Worm (Caenorhabditis elegans) whole organism, mixed stage, embryonic: ENCODE measurements around the gene vem-1.

ENCODE experiments used
- blmp-1 ChIP-seq: fragments of 150-350 bp; optimal IDR thresholded peaks from 2 replicates; lab custom pipeline; 2014; ENCODE audit warnings: missing biosample characterization, missing genetic modification characterization
- ceh-43 ChIP-seq: fragments of 200-800 bp; sonication (Bioruptor generic); optimal IDR thresholded peaks from 2 replicates; lab custom pipeline; 2018; ENCODE audit warnings: mild to moderate bottlenecking, missing genetic modification characterization, moderate library complexity, missing compliant biosample characterization
- ceh-83 ChIP-seq: fragments of 200-800 bp; sonication (Bioruptor generic); optimal IDR thresholded peaks from 2 replicates; lab custom pipeline; 2018; ENCODE audit warnings: mild to moderate bottlenecking, missing genetic modification characterization, missing compliant biosample characterization
- cnd-1 ChIP-seq: fragments of 200-800 bp; sonication (Bioruptor generic); optimal IDR thresholded peaks from 2 replicates; lab custom pipeline; 2018; ENCODE audit warnings: mild to moderate bottlenecking, missing genetic modification characterization, missing compliant biosample characterization
- drap-1 ChIP-seq: fragments of 200-800 bp; sonication (Bioruptor generic); optimal IDR thresholded peaks from 3 replicates; lab custom pipeline; 2018; ENCODE audit warnings: mild to moderate bottlenecking, missing genetic modification characterization, missing compliant biosample characterization
- ham-2 ChIP-seq: fragments of 200-800 bp; sonication (Bioruptor generic); optimal IDR thresholded peaks from 2 replicates; lab custom pipeline; 2018; ENCODE audit warnings: mild to moderate bottlenecking, missing genetic modification characterization, missing compliant biosample characterization
- hlh-1 ChIP-seq: fragments of 150-350 bp; optimal IDR thresholded peaks from 2 replicates; lab custom pipeline; 2014; ENCODE audit warnings: missing biosample characterization, missing genetic modification reagents, missing genetic modification characterization
- lsy-2 ChIP-seq: fragments of 150-350 bp; optimal IDR thresholded peaks from 2 replicates; lab custom pipeline; 2014; ENCODE audit warnings: missing biosample characterization, missing genetic modification characterization
- mab-5 ChIP-seq: fragments of 150-350 bp; optimal IDR thresholded peaks from 2 replicates; lab custom pipeline; 2014; ENCODE audit warnings: missing biosample characterization, missing genetic modification characterization
- mep-1 ChIP-seq: fragments of 150-350 bp; optimal IDR thresholded peaks from 2 replicates; lab custom pipeline; 2017; ENCODE audit warnings: missing biosample characterization, missing genetic modification reagents, missing genetic modification characterization, inconsistent platforms
- nhr-12 ChIP-seq: fragments of 150-350 bp; optimal IDR thresholded peaks from 2 replicates; lab custom pipeline; 2014; ENCODE audit warnings: missing biosample characterization, missing genetic modification characterization
- nhr-2 ChIP-seq: fragments of 150-350 bp; optimal IDR thresholded peaks from 2 replicates; lab custom pipeline; 2014; ENCODE audit warnings: missing biosample characterization, missing genetic modification characterization
- nhr-28 ChIP-seq: fragments of 150-350 bp; optimal IDR thresholded peaks from 2 replicates; lab custom pipeline; 2014; ENCODE audit warnings: missing biosample characterization, missing genetic modification characterization
- pha-4 ChIP-seq: fragments of 150-350 bp; optimal IDR thresholded peaks from 2 replicates; lab custom pipeline; 2018; ENCODE audit warnings: missing biosample characterization, missing genetic modification reagents, missing genetic modification characterization
- sem-2 ChIP-seq: fragments of 200-800 bp; sonication (Bioruptor generic); optimal IDR thresholded peaks from 2 replicates; lab custom pipeline; 2018; ENCODE audit warnings: mild to moderate bottlenecking, missing genetic modification characterization, missing compliant biosample characterization
- snpc-4 ChIP-seq: fragments of 150-350 bp; optimal IDR thresholded peaks from 2 replicates; lab custom pipeline; 2014; ENCODE audit warnings: missing biosample characterization, missing genetic modification characterization
- tbx-8 ChIP-seq: fragments of 200-800 bp; sonication (Bioruptor generic); optimal IDR thresholded peaks from 2 replicates; lab custom pipeline; 2018; ENCODE audit warnings: mild to moderate bottlenecking, missing genetic modification characterization, moderate library complexity, missing compliant biosample characterization
- unc-120 ChIP-seq: sonication (generic microtip); optimal IDR thresholded peaks from 2 replicates; lab custom pipeline; 2017; ENCODE audit warnings: missing genetic modification characterization, missing compliant biosample characterization; ENCODE audit not compliant: poor library complexity, severe bottlenecking
- unc-62 ChIP-seq: fragments of 150-350 bp; optimal IDR thresholded peaks from 2 replicates; lab custom pipeline; 2014; ENCODE audit warnings: missing biosample characterization, missing genetic modification reagents, missing genetic modification characterization
- ztf-11 ChIP-seq: fragments of 150-350 bp; optimal IDR thresholded peaks from 2 replicates; lab custom pipeline; 2014; ENCODE audit warnings: missing biosample characterization, missing genetic modification characterization

vem-1 gene

DNA sequence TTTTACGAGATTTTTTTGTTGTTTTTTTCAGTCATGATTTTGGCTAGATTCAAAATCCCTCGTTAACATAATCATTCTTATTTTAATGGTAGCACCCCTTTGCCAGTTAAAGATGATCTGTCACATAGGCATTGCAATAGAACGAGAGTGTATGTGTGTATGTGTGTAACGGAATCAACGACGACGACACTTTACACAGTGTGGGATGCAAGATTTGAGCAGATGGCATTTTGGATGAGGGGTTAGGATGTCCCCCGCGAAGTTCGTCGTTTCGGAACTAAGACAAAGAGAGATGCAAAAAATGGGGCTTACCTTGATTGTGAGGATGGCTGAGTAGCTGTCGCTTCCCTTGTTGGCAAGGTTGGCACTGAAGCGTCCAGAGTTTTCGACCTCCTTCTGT, 36.3 kb downstream of the vem-1 start:
- TF ChIP-seq hlh-1 = peak; percentile 82
- TF ChIP-seq tbx-8 = no peak
- peak; percentile 76 for TF ChIP-seq unc-120 (tag; lab: Kevin White, UChicago)
- TF ChIP-seq unc-62 (GFP tag; lab: Kevin White, UChicago) = peak; percentile 63
- TF ChIP-seq cnd-1 (tag; lab: Kevin White, UChicago) = peak; percentile 12

DNA sequence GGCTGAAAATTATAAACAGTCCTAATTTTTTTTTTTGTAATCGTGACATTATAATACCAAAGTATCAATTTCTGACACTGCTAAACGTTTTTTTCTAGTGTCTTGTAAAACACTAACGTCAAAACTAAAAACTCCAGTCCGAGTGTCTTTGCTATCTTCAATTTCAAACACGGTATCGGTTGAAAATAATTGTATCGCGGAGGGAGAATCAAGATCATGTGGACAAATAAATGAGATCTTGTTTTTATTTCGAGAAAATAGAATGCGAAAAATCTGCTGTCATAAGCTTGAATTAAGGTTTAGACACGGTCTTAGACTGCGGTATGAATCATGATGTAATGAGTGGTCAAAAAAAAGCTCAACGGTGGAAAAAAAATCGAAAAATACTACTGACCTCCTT, 39.7 kb downstream of the vem-1 start:
- no peak for TF ChIP-seq sem-2 (GFP tag; lab: Kevin White, UChicago)
- TF ChIP-seq nhr-28 (tag; lab: Kevin White, UChicago) = no peak

DNA sequence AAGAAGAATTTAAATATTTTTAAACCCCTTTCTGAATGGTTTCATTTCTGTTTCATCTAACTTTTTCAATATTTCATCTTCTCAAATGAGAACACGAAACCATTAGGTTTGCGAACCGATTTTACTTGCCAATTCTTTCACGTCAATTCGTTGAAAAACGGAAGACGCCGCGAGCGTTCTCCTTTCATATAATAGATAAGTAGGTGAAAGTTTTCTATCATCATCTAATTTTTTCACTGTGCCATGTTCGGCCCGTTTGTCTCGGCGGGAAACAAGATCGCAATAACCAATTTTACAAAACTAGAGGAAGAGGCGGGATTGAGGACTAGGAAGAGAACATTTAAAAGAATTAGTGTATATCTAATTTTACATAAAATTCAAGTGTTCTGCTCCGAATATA, 43.2 kb downstream of the vem-1 start, which contains the start of gene C18A11.4:
TSS of gene C18A11.4 (plus strand) at position 367 of the 400 bp plus-strand sequence.
- TF ChIP-seq cnd-1 (tag; lab: Kevin White, UChicago) (no peak), blmp-1 (tag; lab: Kevin White, UChicago) (no peak), drap-1 (GFP tag; lab: Kevin White, UChicago) (no peak), snpc-4 (tag; lab: Kevin White, UChicago) (no peak), pha-4 (tag; lab: Kevin White, UChicago) (no peak), nhr-2 (tag; lab: Kevin White, UChicago) (no peak), ceh-43 (GFP tag; lab: Kevin White, UChicago) (no peak), nhr-12 (tag; lab: Kevin White, UChicago) (no peak), unc-120 (tag; lab: Kevin White, UChicago) (no peak), ztf-11 (tag; lab: Kevin White, UChicago) (no peak), ham-2 (GFP tag; lab: Kevin White, UChicago) (no peak), lsy-2 (no peak), ceh-83 (GFP tag; lab: Kevin White, UChicago) (no peak), mab-5 (no peak), hlh-1 (no peak), tbx-8 (no peak)

DNA sequence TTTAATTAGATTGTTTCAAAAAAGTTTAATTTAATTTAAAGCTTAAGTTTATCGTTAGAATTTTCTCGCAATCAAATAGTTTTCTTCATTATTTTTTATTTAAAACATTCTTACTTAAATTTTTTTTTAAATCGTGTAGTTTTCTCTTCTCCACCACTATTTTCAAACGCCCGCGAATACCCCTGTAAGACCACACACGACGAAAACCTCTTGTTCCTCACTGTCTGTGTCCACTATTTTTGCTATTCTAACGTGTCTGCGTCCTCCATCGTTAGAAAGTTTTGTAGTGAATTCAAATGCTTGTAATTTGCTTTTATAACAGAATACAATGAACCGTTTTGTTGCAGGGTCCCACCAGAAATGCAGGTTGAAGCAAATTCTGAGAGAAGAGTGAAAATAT, 47.4 kb downstream of the vem-1 start, which contains the start of gene xol-1:
TSS of gene xol-1 (plus strand) at position 347 of the 400 bp plus-strand sequence.
- TF ChIP-seq mep-1 (tag; lab: Kevin White, UChicago) (peak; percentile 6), nhr-2 (tag; lab: Kevin White, UChicago) (no peak)
